Fruit fly (Drosophila melanogaster) whole organism, embryonic: ENCODE data around the gene Vha100-2.

ENCODE experiments used
- Aef1 ChIP-seq: fragments of 200-800 bp; sonication (Bioruptor generic); IDR thresholded peaks from 3 replicates; pipeline ENCODE4 v1.3.6; 2022; ENCODE audit warnings: missing biosample characterization, missing genetic modification characterization
- Antp ChIP-seq: fragments of 200-800 bp; sonication (Bioruptor generic); optimal IDR thresholded peaks from 3 replicates; lab custom pipeline; 2016; ENCODE audit warnings: missing biosample characterization, missing genetic modification characterization
- Atf3 ChIP-seq: fragments of 200-800 bp; sonication (Bioruptor generic); optimal IDR thresholded peaks from 3 replicates; lab custom pipeline; 2016; ENCODE audit warnings: missing biosample characterization, missing genetic modification characterization
- CG10147 ChIP-seq: fragments of 200-800 bp; sonication (Bioruptor generic); optimal IDR thresholded peaks from 2 replicates; lab custom pipeline; 2019; ENCODE audit warnings: missing biosample characterization, mild to moderate bottlenecking, missing genetic modification characterization, moderate library complexity
- CG10366 ChIP-seq: fragments of 200-800 bp; sonication (Bioruptor generic); IDR thresholded peaks from 2 replicates; pipeline ENCODE4 v1.3.6; 2022; ENCODE audit warnings: missing biosample characterization, missing genetic modification characterization
- CG10959 ChIP-seq: fragments of 200-800 bp; sonication (Bioruptor generic); IDR thresholded peaks from 2 replicates; pipeline ENCODE4 v1.3.6; 2022; ENCODE audit warnings: missing biosample characterization, missing genetic modification characterization
- CG11456 ChIP-seq: fragments of 200-800 bp; sonication (Bioruptor generic); IDR thresholded peaks from 3 replicates; pipeline ENCODE4 v1.3.6; 2022; ENCODE audit warnings: missing biosample characterization, missing genetic modification characterization
- CG11695 ChIP-seq: fragments of 200-800 bp; sonication (Bioruptor generic); IDR thresholded peaks from 3 replicates; pipeline ENCODE4 v1.3.6; 2022; ENCODE audit warnings: missing biosample characterization, missing genetic modification characterization
- CG12155 ChIP-seq: fragments of 200-800 bp; sonication (Bioruptor generic); optimal IDR thresholded peaks from 3 replicates; lab custom pipeline; 2016; ENCODE audit warnings: missing biosample characterization, missing genetic modification characterization
- CG14860 ChIP-seq: fragments of 200-800 bp; sonication (Bioruptor generic); IDR thresholded peaks from 3 replicates; pipeline ENCODE4 v1.3.6; 2022; ENCODE audit warnings: missing biosample characterization, missing genetic modification characterization; ENCODE audit not compliant: partially characterized antibody
- CG15073 ChIP-seq: fragments of 200-800 bp; sonication (Bioruptor generic); optimal IDR thresholded peaks from 2 replicates; lab custom pipeline; 2016; ENCODE audit warnings: missing biosample characterization, missing genetic modification characterization
- CG1602 ChIP-seq: fragments of 200-800 bp; sonication (Bioruptor generic); optimal IDR thresholded peaks from 3 replicates; lab custom pipeline; 2016; ENCODE audit warnings: missing biosample characterization, missing genetic modification characterization
- CG16779 ChIP-seq: fragments of 200-800 bp; sonication (Bioruptor generic); IDR thresholded peaks from 2 replicates; pipeline ENCODE4 v1.3.6; 2022; ENCODE audit warnings: missing biosample characterization, missing genetic modification characterization
- CG16813 ChIP-seq: fragments of 200-800 bp; sonication (Bioruptor generic); IDR thresholded peaks from 3 replicates; pipeline ENCODE4 v1.3.6; 2022; ENCODE audit warnings: missing biosample characterization, missing genetic modification characterization; ENCODE audit not compliant: partially characterized antibody
- CG18011 ChIP-seq: fragments of 200-800 bp; sonication (Bioruptor generic); optimal IDR thresholded peaks from 2 replicates; lab custom pipeline; 2017; ENCODE audit warnings: missing biosample characterization, missing genetic modification characterization, mild to moderate bottlenecking, moderate library complexity, missing genotype
- CG2120 ChIP-seq: fragments of 200-800 bp; sonication (Bioruptor generic); optimal IDR thresholded peaks from 3 replicates; lab custom pipeline; 2016; ENCODE audit warnings: missing biosample characterization, missing genetic modification characterization
- CG2129 ChIP-seq: fragments of 200-800 bp; sonication (Bioruptor generic); IDR thresholded peaks from 2 replicates; pipeline ENCODE4 v1.3.6; 2022; ENCODE audit warnings: missing biosample characterization, missing genetic modification characterization; ENCODE audit not compliant: partially characterized antibody
- CG2202 ChIP-seq: fragments of 200-800 bp; sonication (Bioruptor generic); optimal IDR thresholded peaks from 2 replicates; lab custom pipeline; 2018; ENCODE audit warnings: missing biosample characterization, mild to moderate bottlenecking, missing genetic modification characterization
- CG30431 ChIP-seq: fragments of 200-800 bp; sonication (Bioruptor generic); optimal IDR thresholded peaks from 2 replicates; lab custom pipeline; 2017; ENCODE audit warnings: missing biosample characterization, missing genetic modification characterization
- CG3407 ChIP-seq: fragments of 200-800 bp; sonication (Bioruptor generic); optimal IDR thresholded peaks from 2 replicates; lab custom pipeline; 2018; ENCODE audit warnings: missing biosample characterization, mild to moderate bottlenecking, missing genetic modification characterization
- CG6683 ChIP-seq: fragments of 200-800 bp; sonication (Bioruptor generic); optimal IDR thresholded peaks from 2 replicates; lab custom pipeline; 2017; ENCODE audit warnings: missing biosample characterization, mild to moderate bottlenecking, missing genetic modification characterization, missing genetic modification reagents
- CG7556 ChIP-seq: fragments of 200-800 bp; sonication (Bioruptor generic); optimal IDR thresholded peaks from 2 replicates; lab custom pipeline; 2017; ENCODE audit warnings: missing biosample characterization, mild to moderate bottlenecking, missing genetic modification characterization
- Dfd ChIP-seq, 2 experiments: fragments of >200 bp; optimal IDR thresholded peaks; 2 replicates each; lab custom pipeline; 2017; ENCODE audit warnings: missing biosample characterization in 2 of 2, missing genetic modification characterization in 2 of 2
- Dp ChIP-seq: fragments of 200-800 bp; sonication (Bioruptor generic); optimal IDR thresholded peaks from 2 replicates; lab custom pipeline; 2018; ENCODE audit warnings: missing biosample characterization, mild to moderate bottlenecking, missing genetic modification characterization, moderate library complexity
- E2f2 ChIP-seq: fragments of 200-800 bp; sonication (Bioruptor generic); IDR thresholded peaks from 2 replicates; pipeline ENCODE4 v1.3.6; 2022; ENCODE audit warnings: missing biosample characterization, missing genetic modification characterization
- ERR ChIP-seq: fragments of 200-800 bp; sonication (Bioruptor generic); optimal IDR thresholded peaks from 2 replicates; lab custom pipeline; 2016; ENCODE audit warnings: missing biosample characterization, missing genetic modification characterization
- Eip74EF ChIP-seq, 2 experiments: fragments of 200-800 bp in 1 of 2; fragments of >200 bp in 1 of 2; sonication (Bioruptor generic) in 1 of 2; optimal IDR thresholded peaks; 2 replicates each; lab custom pipeline; 2017 to 2019; ENCODE audit warnings: missing biosample characterization in 2 of 2, missing genetic modification characterization in 2 of 2, mild to moderate bottlenecking in 1 of 2, moderate library complexity in 1 of 2
- MTF-1 ChIP-seq: fragments of 200-800 bp; sonication (Bioruptor generic); optimal IDR thresholded peaks from 2 replicates; lab custom pipeline; 2018; ENCODE audit warnings: missing biosample characterization, mild to moderate bottlenecking, missing genetic modification characterization, borderline replicate concordance
- Pdp1 ChIP-seq, 2 experiments: fragments of 200-800 bp; sonication (Bioruptor generic); optimal IDR thresholded peaks; 3 replicates each; lab custom pipeline; 2016; ENCODE audit warnings: missing biosample characterization in 2 of 2, missing genetic modification characterization in 2 of 2, mild to moderate bottlenecking in 1 of 2, moderate library complexity in 1 of 2
- Ravus ChIP-seq: fragments of 200-800 bp; sonication (Bioruptor generic); IDR thresholded peaks from 2 replicates; pipeline ENCODE4 v1.3.6; 2022; ENCODE audit warnings: missing biosample characterization, missing genetic modification characterization
- Sry-δ ChIP-seq: fragments of 200-800 bp; sonication (Bioruptor generic); optimal IDR thresholded peaks from 2 replicates; lab custom pipeline; 2016; ENCODE audit warnings: missing biosample characterization, missing genetic modification characterization
- Ssrp ChIP-seq: fragments of 200-800 bp; sonication (Bioruptor generic); optimal IDR thresholded peaks from 2 replicates; lab custom pipeline; 2018; ENCODE audit warnings: missing biosample characterization, mild to moderate bottlenecking, missing genetic modification characterization, moderate library complexity
- TFAM ChIP-seq: fragments of 200-800 bp; sonication (Bioruptor generic); optimal IDR thresholded peaks from 2 replicates; lab custom pipeline; 2017; ENCODE audit warnings: missing biosample characterization, missing genetic modification characterization, inconsistent platforms
- ab ChIP-seq: fragments of 200-800 bp; sonication (Bioruptor generic); optimal IDR thresholded peaks from 2 replicates; lab custom pipeline; 2016; ENCODE audit warnings: missing biosample characterization, missing genetic modification characterization
- br ChIP-seq: fragments of >200 bp; optimal IDR thresholded peaks from 2 replicates; lab custom pipeline; 2017
- btn ChIP-seq: fragments of 200-800 bp; sonication (Bioruptor generic); optimal IDR thresholded peaks from 2 replicates; lab custom pipeline; 2016; ENCODE audit warnings: missing biosample characterization, missing genetic modification characterization
- cato ChIP-seq: fragments of 200-800 bp; sonication (Bioruptor generic); optimal IDR thresholded peaks from 2 replicates; lab custom pipeline; 2016; ENCODE audit warnings: missing biosample characterization, missing genetic modification characterization, borderline replicate concordance
- ci ChIP-seq: fragments of 200-800 bp; sonication (Bioruptor generic); IDR thresholded peaks from 3 replicates; pipeline ENCODE4 v1.3.6; 2022; ENCODE audit warnings: missing biosample characterization, missing genetic modification characterization
- crp ChIP-seq, 2 experiments: fragments of 200-800 bp; sonication (Bioruptor generic); optimal IDR thresholded peaks; 2 replicates in 1 of 2; 3 replicates in 1 of 2; lab custom pipeline; 2017; ENCODE audit warnings: missing biosample characterization in 2 of 2, missing genetic modification characterization in 2 of 2, mild to moderate bottlenecking in 1 of 2, moderate library complexity in 1 of 2
- cwo ChIP-seq: fragments of 200-800 bp; sonication (Bioruptor generic); optimal IDR thresholded peaks from 3 replicates; lab custom pipeline; 2017; ENCODE audit warnings: missing biosample characterization, missing genetic modification characterization, mild to moderate bottlenecking, moderate library complexity, missing genetic modification reagents
- hth ChIP-seq: fragments of >200 bp; optimal IDR thresholded peaks from 2 replicates; lab custom pipeline; 2017; ENCODE audit warnings: inconsistent platforms
- kah ChIP-seq: fragments of 200-800 bp; sonication (Bioruptor generic); optimal IDR thresholded peaks from 2 replicates; lab custom pipeline; 2018; ENCODE audit warnings: missing biosample characterization, mild to moderate bottlenecking, missing genetic modification characterization
- lbe ChIP-seq: fragments of 200-800 bp; sonication (Bioruptor generic); optimal IDR thresholded peaks from 2 replicates; lab custom pipeline; 2016; ENCODE audit warnings: missing biosample characterization, mild to moderate bottlenecking, missing genetic modification characterization
- lilli ChIP-seq: fragments of 200-800 bp; sonication (Bioruptor generic); optimal IDR thresholded peaks from 3 replicates; lab custom pipeline; 2016; ENCODE audit warnings: missing biosample characterization, missing genetic modification characterization
- oc ChIP-seq: fragments of 200-800 bp; sonication (Bioruptor generic); optimal IDR thresholded peaks from 2 replicates; lab custom pipeline; 2018; ENCODE audit warnings: missing biosample characterization, mild to moderate bottlenecking, missing genetic modification characterization, moderate library complexity
- pb ChIP-seq: fragments of 200-800 bp; sonication (Bioruptor generic); optimal IDR thresholded peaks from 3 replicates; lab custom pipeline; 2016; ENCODE audit warnings: missing biosample characterization, missing genetic modification characterization
- sima ChIP-seq: fragments of 200-800 bp; sonication (Bioruptor generic); optimal IDR thresholded peaks from 2 replicates; lab custom pipeline; 2016; ENCODE audit warnings: missing biosample characterization, missing genetic modification characterization
- ssp ChIP-seq: fragments of 200-800 bp; sonication (Bioruptor generic); IDR thresholded peaks from 2 replicates; pipeline ENCODE4 v1.3.6; 2022; ENCODE audit warnings: missing biosample characterization, missing genetic modification characterization
- tup ChIP-seq: fragments of 200-800 bp; sonication (Bioruptor generic); optimal IDR thresholded peaks from 2 replicates; lab custom pipeline; 2016; ENCODE audit warnings: missing biosample characterization, mild to moderate bottlenecking, missing genetic modification characterization, moderate library complexity

Gene Vha100-2

dm6 chr3R:18396801-18397604, 2.0 kb downstream of the Vha100-2 start, which contains the start of gene Vti1b (continued):
- TF ChIP-seq ssp (peak; percentile 87), CG18011 (GFP tag; lab: Kevin White, UChicago) (peak; percentile 73), btn (peak; percentile 83), MTF-1 (GFP tag; lab: Kevin White, UChicago) (peak; percentile 79), br (lab: Kevin White, UChicago) (no peak), Sry-δ (GFP tag; lab: Kevin White, UChicago) (peak; percentile 63), CG6683 (peak; percentile 85), Atf3 (GFP tag; lab: Kevin White, UChicago) (peak; percentile 94), CG7556 (GFP tag; lab: Kevin White, UChicago) (peak; percentile 93), Ssrp (tag; lab: Kevin White, UChicago) (peak; percentile 94), TFAM (GFP tag; lab: Kevin White, UChicago) (peak; percentile 74), ERR (GFP tag; lab: Kevin White, UChicago) (peak; percentile 89), CG1602 (GFP tag; lab: Kevin White, UChicago) (peak; percentile 89), CG2129 (GFP tag; lab: Robert Waterston, UW) (no peak), tup (GFP tag; lab: Kevin White, UChicago) (peak; percentile 79), Aef1 (GFP tag; lab: Robert Waterston, UW) (peak; percentile 94), Pdp1 (GFP tag; optimal IDR thresholded peaks at IDR 0.05; lab: Kevin White, UChicago) (peak; percentile 86 to 94), oc (peak; percentile 98), crp (GFP tag; optimal IDR thresholded peaks at IDR 0.05; lab: Kevin White, UChicago) (peak in 1 of 2 experiments; percentile 60), ci (GFP tag; lab: Robert Waterston, UW) (peak; percentile 97), CG11456 (peak; percentile 93), CG10959 (peak; percentile 89), CG11695 (GFP tag; lab: Robert Waterston, UW) (peak; percentile 91), cato (GFP tag; lab: Kevin White, UChicago) (peak; percentile 88), Dp (GFP tag; lab: Kevin White, UChicago) (no peak), Antp (GFP tag; lab: Kevin White, UChicago) (peak; percentile 85), kah (GFP tag; lab: Kevin White, UChicago) (peak; percentile 67), Ravus (GFP tag; lab: Robert Waterston, UW) (peak; percentile 82), ab (peak; percentile 94), CG2120 (GFP tag; lab: Kevin White, UChicago) (peak; percentile 97), hth (lab: Kevin White, UChicago) (no peak), CG14860 (GFP tag; lab: Robert Waterston, UW) (no peak), CG10147 (GFP tag; lab: Kevin White, UChicago) (peak; percentile 90), Eip74EF (GFP tag; optimal IDR thresholded peaks at IDR 0.05; lab: Kevin White, UChicago) (peak in 1 of 2 experiments; percentile 92), lbe (peak; percentile 93), CG30431 (GFP tag; lab: Kevin White, UChicago) (peak; percentile 92), pb (GFP tag; lab: Kevin White, UChicago) (peak; percentile 71), cwo (GFP tag; lab: Kevin White, UChicago) (peak; percentile 95), Dfd (GFP tag; optimal IDR thresholded peaks at IDR 0.05; lab: Kevin White, UChicago) (no peak), CG16779 (peak; percentile 77; the same call in 1 of the 2 replicates), CG16813 (no peak), E2f2 (peak; percentile 74), CG2202 (tag; lab: Kevin White, UChicago) (peak; percentile 94), CG3407 (GFP tag; lab: Kevin White, UChicago) (peak; percentile 90), lilli (peak; percentile 97), CG12155 (GFP tag; lab: Kevin White, UChicago) (peak; percentile 92), sima (GFP tag; lab: Kevin White, UChicago) (no peak), CG10366 (GFP tag; lab: Robert Waterston, UW) (peak; percentile 94), CG15073 (peak; percentile 61)
